Worm (Caenorhabditis elegans): ENCODE data around the gene irld-51.

- TF ChIP-seq dao-5 (tag; optimal IDR thresholded peaks at IDR 0.05) (no peak), W03F9.2 (tag; optimal IDR thresholded peaks at IDR 0.05) (no peak)
Observed at ce11 chrII:2921860-2922259, 30.7 kb downstream of the irld-51 start.

Measured in whole organism, L4/young adult.